Worm (Caenorhabditis elegans): ENCODE results near the gene elo-1.

- TF ChIP-seq hlh-30 (tag; optimal IDR thresholded peaks at IDR 0.05; ENCODE audit: insufficient read depth) (no peak), nhr-11 (tag; optimal IDR thresholded peaks at IDR 0.05) (no peak), ztf-11 (tag; optimal IDR thresholded peaks at IDR 0.05) (no peak), snpc-4 (tag; optimal IDR thresholded peaks at IDR 0.05) (no peak)
Measured at ce11 chrIV:9520629-9521028, 5.5 kb upstream of the elo-1 start.

All from whole organism, L4 larva.